Fruit fly (Drosophila melanogaster): ENCODE data around the gene CG11970.
A peak's percentile ranks its signal among the peaks of the same experiment; 100 is the strongest.

Gene CG11970

DNA sequence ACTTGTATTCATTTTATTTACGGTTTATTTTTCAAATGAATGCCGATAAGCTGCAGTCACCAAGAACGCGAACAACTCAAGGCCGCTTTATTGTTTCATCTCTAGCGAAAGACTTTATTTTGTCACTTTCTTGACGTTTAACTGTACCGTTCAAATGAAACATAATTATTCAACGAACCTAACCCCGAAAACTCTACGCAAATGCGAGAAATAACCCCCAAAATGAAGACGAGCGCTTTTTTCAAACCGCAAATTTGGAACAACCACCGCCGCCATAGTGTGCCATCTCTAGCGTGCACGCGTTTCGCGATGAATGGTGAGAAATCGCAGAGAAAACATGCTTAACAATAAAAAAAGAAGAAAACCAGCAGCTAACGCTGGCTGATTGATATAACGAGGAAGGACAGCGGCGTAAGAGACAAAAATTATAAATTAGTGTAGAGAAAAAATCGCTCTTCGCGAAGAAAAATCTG lies at the start of gene CG11970:
Gene CG11970, plus strand, starts transcription at position 117 of the 473 bp plus-strand sequence.
- TF ChIP-seq CG8478 (optimal IDR thresholded peaks at IDR 0.05) = no peak
- TF ChIP-seq CTCF (optimal IDR thresholded peaks at IDR 0.05) = peak in 1 of 2 experiments; percentile 25

DNA sequence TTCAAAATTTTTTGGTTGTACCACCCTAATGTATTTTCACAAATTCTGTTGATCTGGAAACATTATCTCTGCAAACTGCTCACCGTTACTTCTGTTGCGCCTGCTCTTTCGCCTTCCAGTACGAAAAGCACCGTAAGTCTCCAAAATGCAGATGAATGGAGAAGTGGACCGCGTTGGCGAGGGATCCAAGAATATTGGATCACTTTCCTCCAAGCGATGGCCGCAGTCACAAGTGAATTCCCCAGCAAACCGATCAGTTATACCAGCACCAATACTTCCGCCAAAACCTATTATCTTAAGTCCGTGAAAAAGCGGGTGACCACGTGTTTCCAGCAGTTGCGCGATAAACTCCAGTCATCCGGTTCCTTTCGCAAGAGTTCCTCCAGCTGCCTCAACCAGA lies 49.6 kb upstream of the CG11970 start, which contains the start of gene osk:
Gene osk, plus strand, starts transcription at position 197 of the 400 bp plus-strand sequence.
- no peak for TF ChIP-seq CTCF (optimal IDR thresholded peaks at IDR 0.05)
- TF ChIP-seq CG8478 (optimal IDR thresholded peaks at IDR 0.05) = no peak

DNA sequence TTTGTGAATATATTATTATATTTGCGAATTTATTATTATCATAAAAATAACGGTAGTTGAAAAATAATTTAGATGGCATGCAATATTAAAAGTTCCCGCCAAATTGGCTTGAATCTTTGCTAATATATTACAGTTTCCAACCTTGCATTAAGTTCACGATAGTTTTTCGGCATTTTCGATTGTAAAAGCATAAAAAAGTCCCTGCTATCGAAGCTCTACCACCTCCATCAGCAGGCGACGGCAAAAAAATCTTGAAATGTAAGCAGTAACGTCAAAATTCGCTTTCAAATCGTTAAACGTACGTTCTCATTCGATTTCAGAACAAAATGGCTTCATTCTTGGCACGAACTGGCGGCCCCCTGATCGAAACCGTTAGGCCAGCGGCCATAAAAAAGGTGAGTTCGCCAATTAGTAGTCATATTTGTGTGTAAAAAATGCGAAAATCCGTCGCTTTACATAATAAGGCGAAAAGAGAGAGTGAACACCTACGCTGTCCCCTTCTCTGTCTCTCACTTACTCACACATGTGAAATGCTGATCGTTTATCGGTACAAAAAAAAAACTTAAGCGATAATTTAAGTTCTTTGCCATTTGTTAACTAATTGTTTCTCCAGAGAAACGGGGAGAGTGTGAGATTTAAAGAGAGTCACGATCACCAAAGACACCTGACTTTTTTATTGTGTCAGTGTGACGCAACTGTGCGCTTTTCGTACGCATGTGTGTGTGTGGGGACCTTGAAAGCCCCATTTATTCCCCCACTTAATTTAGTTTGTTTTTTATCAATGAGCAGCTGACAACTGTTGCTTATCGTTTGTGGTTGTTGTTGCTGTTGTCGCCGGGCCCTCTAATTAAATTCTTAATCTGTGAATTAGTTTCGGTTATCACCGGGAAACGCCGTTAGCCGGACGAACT lies 45.8 kb upstream of the CG11970 start, which contains the start of gene ScsbetaA:
Gene ScsbetaA, plus strand, starts transcription at position 231 of the 911 bp plus-strand sequence.
- TF ChIP-seq CTCF (optimal IDR thresholded peaks at IDR 0.05) (no peak), CG8478 (optimal IDR thresholded peaks at IDR 0.05) (no peak)

DNA sequence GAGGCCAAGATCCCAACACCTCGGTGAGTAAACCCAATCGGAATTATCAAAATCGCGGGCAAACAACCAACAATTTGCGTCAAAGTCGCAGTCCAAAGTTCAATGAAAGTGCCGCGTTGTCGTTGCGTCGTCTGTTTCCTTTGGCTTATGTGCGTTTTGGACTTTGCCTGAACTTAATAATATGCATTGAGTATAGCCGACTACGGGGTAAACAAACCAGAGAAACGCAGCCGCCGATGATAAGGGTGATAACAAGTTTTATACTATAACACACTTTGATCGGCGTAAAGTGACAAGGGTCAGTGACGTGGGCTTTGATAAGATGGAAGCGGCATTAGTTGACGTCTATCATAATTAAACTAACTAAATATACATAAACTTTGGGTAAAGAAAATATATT lies 44.8 kb upstream of the CG11970 start:
- TF ChIP-seq CG8478 (optimal IDR thresholded peaks at IDR 0.05) = no peak
- TF ChIP-seq CTCF (optimal IDR thresholded peaks at IDR 0.05) = no peak

DNA sequence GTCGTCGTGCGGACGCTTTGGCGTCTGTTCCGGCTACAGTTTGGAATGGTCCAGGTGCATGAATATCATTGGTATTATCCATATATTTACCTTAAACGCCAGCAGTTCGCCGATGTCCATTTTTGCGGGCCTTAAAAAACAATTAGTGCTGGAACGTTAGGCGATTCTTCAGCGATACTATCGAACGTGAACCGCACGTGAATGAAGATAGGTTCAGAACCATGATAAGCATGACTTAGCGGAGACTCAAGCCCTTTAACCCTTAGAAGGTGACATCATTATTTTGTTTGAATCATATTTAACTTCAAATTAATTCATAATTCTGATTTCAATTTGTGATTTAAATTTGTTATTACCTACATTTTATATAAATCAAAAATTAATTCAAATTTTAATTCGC lies 39.7 kb upstream of the CG11970 start, which contains the start of gene CG11964:
Gene CG11964, minus strand, starts transcription at position 155 of the 400 bp plus-strand sequence.
- peak; percentile 8 to 66 for TF ChIP-seq CTCF (optimal IDR thresholded peaks at IDR 0.05)
- no peak for TF ChIP-seq CG8478 (optimal IDR thresholded peaks at IDR 0.05)

DNA sequence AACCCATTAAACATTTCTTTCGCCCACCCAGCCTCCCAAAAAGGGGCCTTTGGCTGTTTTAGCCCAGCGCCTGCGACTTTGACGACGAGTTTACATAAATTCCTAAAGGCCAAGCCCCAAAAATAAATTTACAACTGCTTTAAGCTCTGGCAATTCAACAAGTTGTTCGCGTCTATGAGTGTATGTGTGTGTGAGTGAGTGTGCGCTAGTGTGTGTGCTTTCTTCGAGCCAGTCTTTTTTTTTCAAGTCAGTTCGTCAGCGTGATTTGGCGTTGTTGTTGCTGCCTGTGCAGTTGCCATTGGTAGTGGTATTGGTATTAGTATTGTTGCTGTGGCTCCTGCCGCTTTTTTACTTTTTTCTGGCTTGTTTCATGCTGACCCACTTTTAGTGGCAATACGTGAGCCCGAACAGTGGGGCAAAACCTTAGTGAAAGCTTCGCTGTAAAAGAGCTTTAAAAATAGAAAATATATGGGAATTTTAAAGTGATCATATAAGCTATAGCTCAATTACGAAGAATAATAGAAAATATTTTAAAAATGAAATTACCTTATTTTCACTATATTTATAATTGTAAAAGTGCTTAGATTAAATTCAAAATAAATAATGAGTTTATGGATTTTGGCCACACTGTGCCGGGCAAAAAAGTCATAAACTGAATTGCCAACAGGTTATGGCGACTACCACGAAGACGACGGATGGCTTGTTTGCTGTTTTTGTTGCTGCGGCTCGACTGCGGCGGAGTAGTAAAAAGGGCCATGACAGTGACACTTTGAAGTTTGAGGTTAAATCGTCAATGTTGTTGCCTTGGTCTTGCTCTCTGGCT lies 38.8 kb upstream of the CG11970 start:
- no peak for TF ChIP-seq CG8478 (optimal IDR thresholded peaks at IDR 0.05)
- no peak for TF ChIP-seq CTCF (optimal IDR thresholded peaks at IDR 0.05)

DNA sequence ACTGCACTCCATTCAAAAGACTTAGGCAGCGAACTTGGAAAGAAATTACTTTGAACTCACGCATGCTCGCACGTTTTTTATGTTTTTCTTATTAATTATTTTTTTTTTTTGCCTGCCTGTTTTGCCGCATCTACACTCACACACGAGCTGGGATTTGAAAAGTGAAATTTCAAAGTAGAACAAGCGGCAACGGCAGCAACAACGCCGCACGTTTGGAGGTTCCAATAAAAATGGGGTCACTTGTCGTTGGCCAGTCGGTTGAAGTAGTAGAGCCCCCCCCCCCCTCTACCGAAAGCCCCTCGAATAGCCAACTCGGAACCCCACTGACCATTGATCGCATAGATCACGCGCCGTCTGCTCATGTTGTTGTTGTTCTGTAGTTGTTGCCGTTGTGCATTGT lies 38.1 kb upstream of the CG11970 start:
- no peak for TF ChIP-seq CG8478 (optimal IDR thresholded peaks at IDR 0.05)
- no peak for TF ChIP-seq CTCF (optimal IDR thresholded peaks at IDR 0.05)

DNA sequence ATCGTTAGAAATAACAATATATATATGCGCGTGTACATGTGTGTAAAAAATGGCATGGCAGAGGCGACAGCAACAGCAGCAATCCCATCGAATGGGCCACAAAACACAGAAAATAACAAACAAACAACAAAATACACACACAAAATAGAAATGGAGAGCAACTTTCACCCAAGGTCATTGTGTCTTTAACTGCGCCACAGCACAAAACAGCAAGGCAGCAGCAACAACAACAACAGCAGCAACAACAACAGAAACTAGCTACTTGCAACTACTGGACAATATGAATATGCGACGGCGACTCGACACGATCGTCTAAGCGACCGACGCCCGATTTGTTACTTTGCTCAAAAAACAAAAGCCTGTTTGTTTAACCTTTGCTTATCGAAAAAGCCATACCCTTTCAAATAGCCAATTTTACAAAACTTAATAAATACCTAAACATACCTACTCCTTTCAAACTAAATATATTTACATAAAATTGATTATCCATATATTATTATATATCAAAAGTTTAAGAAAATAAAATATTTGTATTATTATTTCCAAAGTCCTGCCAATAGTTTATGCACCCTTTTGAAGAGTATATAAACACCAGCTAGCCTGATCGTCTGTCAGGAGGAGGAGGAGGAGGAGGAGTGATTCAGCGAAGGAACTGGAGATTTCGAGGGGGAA lies 36.6 kb upstream of the CG11970 start:
- TF ChIP-seq CTCF (optimal IDR thresholded peaks at IDR 0.05) = no peak
- TF ChIP-seq CG8478 (optimal IDR thresholded peaks at IDR 0.05) = no peak

DNA sequence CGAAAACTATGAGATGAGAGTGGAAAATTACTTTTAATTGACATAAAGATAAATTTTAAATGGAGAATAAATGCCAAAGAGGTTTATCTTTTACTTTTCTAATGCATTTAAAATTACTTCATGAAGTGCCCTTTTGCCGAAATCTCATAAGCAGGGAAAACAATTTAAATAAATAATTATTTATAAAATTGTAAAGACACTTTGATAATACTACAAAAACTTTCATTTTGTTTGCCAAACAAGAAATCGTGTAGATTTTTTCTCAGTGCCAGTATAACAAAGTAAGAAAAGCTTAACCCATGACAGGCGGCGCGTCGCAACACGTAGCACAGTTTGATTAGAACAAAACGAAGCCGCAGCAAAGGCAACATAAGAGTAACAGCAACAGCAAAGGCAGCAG lies 35.7 kb upstream of the CG11970 start:
- TF ChIP-seq CTCF (optimal IDR thresholded peaks at IDR 0.05) (no peak), CG8478 (optimal IDR thresholded peaks at IDR 0.05) (no peak)

DNA sequence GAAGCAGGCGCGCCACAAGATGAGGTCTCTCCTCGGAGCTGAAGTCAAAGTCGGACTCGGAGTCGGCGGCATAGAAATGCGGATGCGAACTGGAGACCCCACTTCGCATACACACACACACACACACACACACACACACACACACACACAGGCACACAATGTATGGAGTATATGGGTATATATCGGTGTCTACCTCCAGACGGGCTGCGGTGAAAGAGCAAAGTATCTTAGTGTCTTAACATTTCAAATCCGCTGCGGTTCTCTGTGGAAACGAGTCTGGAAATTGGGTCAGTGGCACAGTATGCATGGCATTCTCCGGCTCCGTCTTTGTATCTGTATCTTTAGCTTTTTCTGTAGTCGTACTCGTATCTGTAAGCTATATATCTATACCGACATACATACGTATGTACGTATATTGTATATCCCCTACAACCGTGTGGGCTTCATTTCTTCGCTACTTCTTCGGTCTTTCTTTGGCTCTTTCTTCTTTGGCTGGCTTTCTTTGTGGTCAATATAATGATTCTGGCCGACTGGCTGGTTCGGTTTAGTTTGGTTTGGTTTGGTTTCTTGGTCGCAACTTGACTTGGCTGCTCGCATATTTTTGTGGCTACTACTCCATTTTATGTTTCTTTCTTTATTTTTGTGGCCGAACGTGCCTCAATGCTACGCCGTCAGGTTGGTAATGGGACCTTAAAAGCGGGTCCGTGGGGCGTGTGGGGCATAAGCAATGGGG lies 35.0 kb upstream of the CG11970 start:
- TF ChIP-seq CG8478 (optimal IDR thresholded peaks at IDR 0.05) (no peak), CTCF (optimal IDR thresholded peaks at IDR 0.05) (no peak)

DNA sequence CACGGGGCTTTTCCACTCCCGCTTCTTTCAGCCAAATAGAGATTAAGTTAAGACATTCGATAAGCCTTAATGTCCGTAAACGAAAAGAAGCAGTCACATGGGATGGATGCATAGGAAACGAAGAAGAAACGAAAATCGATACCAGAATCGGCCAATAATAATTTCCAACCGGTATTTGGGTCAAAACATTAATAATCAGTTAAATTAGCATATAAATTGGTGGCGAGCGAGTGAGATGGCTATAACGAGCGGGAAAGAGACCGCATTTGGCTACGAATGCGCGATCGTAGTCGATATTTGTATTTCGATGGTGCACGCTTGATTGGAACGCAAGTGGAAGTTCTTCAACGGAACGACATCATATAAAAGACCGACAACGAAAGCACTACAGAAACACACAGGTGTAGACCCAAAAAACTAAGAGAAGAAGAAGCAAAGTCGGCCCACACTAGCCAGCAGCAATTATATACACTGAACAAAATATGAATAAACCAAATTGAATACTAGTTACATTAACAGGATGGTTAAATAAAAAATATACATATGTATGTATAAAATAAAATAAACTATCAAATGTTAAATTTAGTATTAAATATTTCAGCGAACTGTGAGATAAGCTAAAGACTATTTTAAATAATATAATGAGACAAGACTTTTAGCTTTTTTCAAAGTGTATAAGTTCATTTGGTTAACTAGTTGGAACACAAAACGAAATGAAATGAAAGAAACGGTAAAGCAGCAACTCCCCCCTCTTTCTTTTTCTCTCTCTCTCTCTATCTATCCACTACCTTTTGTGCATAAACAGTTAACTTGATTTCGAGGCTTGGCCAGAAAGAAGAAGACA lies 29.8 kb upstream of the CG11970 start:
- TF ChIP-seq CTCF (optimal IDR thresholded peaks at IDR 0.05) = no peak
- no peak for TF ChIP-seq CG8478 (optimal IDR thresholded peaks at IDR 0.05)

DNA sequence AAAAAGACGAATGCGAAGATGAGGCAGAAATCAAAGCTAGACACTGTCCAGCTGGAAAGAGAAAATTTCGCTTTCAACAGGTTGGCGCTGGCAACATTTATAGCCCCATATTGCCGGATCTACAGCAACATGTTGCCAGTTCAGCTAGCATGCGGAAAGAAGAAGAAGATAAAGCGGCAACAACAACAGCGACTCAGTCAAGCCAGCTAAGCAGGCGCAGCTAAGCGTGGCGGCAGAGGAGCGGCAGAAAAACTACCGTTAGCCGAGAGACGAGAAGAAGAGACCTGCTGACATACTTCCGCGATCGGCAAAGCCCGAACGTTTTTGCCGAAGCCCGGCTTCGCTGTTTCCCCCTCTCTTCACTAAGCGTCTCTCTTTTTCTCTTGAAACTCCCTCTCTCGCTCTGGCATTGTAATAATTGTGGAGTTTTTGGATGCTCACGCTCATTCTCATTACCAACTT lies 29.1 kb upstream of the CG11970 start:
- TF ChIP-seq CTCF (optimal IDR thresholded peaks at IDR 0.05) (no peak), CG8478 (optimal IDR thresholded peaks at IDR 0.05) (no peak)

DNA sequence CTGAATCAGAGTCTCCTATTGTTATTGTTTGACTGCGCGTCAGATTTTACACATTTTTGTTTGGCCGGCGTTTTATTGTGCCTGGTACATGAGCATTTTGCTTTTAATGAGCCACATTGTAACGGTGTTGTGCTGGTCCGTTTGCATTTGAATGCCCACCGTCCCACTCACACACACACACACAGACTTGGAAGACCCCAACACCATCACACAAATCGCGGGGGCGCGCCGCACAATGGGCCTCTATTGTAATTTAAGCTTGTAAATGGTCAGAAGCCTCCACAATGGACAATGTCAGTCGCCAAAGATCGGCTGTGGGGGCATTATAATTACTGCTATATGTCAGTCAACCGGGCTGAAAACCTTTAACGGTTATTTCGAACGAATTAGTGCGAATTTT lies 28.2 kb upstream of the CG11970 start:
- TF ChIP-seq CG8478 (optimal IDR thresholded peaks at IDR 0.05) (no peak), CTCF (optimal IDR thresholded peaks at IDR 0.05) (no peak)
